Worm (Caenorhabditis elegans): Measurements from ENCODE around the gene srxa-11.

The srxa-11 gene

DNA sequence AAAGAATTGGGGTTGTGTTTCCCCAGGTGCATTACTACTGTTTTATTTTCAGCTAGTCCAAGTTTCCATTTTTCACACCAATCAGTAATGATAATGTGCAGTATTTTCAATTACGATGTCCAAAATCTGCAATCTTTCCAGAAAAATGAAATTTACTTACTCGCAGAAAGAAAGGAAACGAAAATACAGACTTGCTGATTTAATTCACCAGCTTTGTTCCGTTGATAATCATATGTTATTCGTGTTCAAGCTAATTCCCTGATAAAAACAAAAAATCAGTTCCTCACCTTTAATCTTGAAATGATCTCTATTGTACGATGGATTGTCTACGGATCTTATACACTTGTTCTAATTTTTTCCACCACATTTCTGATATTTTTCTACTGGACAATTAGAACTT lies at the start of gene srxa-11:
srxa-11 (plus strand) TSS at position 301 of the 400 bp plus-strand sequence.
- no peak for TF ChIP-seq unc-62 (GFP tag; optimal IDR thresholded peaks at IDR 0.05)

DNA sequence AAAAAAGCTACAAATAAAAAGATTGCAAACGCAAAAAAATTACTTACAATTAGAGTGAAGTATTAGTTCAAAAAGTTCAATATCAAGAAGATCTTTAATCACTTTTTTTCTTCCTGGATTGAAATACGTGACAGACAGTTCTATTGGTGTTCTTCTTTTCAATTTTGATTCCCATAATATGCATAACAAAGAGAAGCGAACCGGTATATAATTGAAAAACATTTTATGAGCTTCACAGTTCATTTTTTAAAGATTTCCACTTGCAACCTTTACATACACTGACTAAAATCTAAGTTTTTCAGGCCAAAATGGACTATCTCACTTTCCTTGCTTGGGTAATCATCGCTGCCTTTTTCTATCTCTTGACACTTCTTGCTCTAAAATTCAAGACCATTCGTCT lies 47.4 kb upstream of the srxa-11 start, which contains the start of gene T22G5.1:
T22G5.1 (plus strand) TSS at position 301 of the 400 bp plus-strand sequence.
- no peak for TF ChIP-seq unc-62 (GFP tag; optimal IDR thresholded peaks at IDR 0.05)

DNA sequence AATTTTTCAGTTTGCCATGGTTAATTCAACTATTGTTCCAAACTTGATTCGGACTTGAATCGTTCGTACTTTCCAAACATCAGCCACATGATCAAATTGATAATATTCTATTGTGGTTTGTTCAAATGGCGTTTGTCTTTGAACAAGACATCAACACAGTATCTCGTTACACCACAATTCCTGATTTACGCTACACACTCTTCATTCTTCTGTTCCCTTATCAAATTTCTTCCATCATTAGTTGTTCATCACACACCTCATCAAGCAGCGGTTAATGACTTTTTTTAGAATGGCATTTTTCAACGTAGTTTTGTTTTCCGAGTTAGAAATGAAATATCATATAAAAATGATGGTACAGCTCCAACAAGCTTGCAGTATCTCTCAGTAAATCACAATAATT lies 45.7 kb upstream of the srxa-11 start:
- TF ChIP-seq unc-62 (GFP tag; optimal IDR thresholded peaks at IDR 0.05), result no peak

DNA sequence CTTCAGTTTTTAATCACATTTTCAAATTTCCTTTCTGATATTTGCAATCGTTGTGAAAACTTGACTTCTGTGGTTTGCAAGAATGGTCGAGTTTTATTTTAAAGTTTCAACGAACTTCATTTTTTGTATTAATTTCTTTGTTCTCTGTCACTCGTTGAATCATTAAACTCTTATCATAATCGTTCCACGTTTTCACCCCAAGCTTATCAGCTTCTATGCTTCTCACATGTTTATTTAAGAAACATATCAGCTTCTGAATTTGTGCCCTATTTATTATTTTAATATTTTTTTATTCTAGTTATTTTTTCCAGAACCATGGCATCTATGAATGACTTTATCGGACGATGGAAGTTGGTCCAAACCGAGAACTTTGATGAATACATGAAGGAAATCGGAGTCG lies 44.7 kb upstream of the srxa-11 start, which contains the start of gene lbp-7:
lbp-7 (plus strand) TSS at position 312 of the 400 bp plus-strand sequence.
- TF ChIP-seq unc-62 (GFP tag; optimal IDR thresholded peaks at IDR 0.05), result no peak

DNA sequence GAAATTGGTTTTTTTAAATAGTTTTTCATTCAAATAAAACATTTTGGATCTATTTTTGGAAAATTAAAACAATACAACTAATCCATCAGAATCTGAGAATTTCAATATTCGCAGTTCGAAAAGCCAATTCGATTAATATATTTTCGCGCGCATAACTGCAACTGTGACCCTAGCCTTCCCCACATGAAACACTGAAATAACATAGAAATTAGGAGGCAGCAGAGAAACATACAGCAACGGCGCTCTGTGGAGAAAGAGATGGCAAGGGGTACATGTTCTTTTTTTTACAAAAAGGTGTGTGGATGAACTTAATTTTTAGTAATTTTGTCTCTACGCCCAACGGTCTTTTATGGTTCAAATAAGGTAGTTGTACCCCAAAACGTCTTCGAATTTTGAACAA lies 43.8 kb upstream of the srxa-11 start:
- no peak for TF ChIP-seq unc-62 (GFP tag; optimal IDR thresholded peaks at IDR 0.05)

DNA sequence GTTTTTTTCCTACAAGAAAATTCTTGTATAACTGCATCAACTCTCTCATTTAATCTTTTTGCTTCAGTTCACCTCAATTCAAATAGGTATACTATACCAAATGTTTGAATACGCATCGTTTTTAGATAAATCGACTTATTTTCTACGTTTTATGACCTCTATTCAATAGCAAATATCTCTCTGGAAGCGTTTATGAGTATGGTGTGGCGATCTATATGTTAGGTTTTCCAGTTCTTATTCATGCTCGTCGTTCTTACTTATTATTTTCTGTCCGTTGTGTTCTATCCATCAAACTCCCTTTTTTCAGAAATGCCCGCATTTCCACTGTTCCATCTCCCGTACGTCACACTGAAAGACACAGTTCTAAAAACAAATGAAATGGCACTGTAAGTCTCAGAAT lies 43.3 kb upstream of the srxa-11 start, which contains the start of gene T22G5.3:
T22G5.3 (plus strand) TSS at position 301 of the 400 bp plus-strand sequence.
- TF ChIP-seq unc-62 (GFP tag; optimal IDR thresholded peaks at IDR 0.05), result no peak

DNA sequence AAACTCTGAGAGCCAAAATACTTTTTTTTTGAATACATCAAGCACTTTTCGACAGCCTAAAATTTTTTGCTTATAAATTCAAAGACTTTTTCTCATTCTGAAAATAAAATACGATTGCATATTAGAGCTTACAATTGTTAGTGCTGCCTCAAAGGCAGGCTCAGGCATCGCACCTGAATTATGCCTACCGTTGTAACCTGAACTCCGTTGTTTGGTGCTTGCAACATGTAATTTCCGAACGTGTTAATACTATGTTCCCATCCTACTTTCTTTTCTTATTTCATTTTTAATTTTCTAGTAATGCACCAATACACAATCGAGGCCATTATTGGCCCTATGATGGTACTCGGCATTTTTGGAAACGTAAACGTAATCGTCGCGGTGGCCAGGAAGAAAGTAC lies 36.6 kb upstream of the srxa-11 start, which contains the start of gene srsx-19:
srsx-19 (plus strand) TSS at position 301 of the 400 bp plus-strand sequence.
- no peak for TF ChIP-seq unc-62 (GFP tag; optimal IDR thresholded peaks at IDR 0.05)

DNA sequence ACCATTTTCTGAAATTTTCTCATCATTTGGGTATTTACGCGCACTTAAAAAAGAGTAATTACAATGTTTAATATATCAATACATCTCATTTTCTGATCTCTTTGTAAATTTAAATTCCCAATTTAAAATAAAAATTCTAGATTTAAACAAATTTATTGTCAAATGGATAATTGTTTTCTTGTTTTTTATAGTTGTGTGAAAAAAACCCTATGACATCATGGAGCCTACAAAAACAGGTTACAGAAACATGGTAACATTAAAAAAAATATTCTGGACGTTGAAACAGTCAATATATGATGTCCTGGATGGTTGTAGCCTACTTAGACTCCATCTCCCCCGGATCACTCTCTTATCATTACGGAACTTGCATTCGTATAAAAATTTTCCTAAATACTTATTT lies 34.4 kb upstream of the srxa-11 start, which contains the start of gene spp-12:
spp-12 (plus strand) TSS at position 301 of the 400 bp plus-strand sequence.
- TF ChIP-seq unc-62 (GFP tag; optimal IDR thresholded peaks at IDR 0.05), result no peak

DNA sequence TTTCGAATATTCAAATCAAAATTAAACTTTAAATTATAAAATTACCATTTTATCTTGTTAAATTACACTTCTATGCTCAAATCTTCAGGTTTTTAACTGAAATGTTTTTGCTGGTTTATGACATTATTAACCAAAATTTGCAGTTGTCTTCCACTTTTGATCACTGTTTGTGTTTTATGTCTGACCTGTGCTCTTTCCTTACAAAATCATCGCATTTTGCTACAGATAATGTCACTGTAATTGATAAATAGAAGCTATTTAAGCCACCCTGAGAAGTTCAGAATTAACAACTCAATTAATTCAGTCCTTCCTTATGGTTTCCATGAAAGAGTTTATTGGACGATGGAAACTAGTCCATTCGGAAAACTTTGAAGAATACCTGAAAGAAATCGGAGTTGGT lies 33.5 kb upstream of the srxa-11 start, which contains the start of gene lbp-8:
lbp-8 (plus strand) TSS at position 301 of the 400 bp plus-strand sequence.
- no peak for TF ChIP-seq unc-62 (GFP tag; optimal IDR thresholded peaks at IDR 0.05)

DNA sequence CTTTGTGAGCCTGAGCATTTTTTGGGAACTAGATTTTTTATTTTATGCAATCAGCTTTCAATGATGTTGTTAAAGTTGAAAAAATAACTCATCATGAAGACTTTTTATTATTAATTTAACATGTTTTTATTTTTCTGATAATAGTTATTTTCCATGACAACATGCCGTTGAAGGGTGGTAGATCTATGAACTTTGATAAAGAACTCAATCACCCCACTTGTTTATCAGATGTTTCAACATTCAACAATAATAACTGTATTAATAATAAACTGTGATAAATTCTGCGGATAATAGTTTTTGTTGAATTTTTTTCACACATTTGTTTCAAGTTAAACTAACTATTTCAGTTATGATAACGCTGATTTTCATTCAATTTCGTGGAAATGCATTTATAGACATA lies 32.5 kb upstream of the srxa-11 start:
- TF ChIP-seq unc-62 (GFP tag; optimal IDR thresholded peaks at IDR 0.05), result no peak

DNA sequence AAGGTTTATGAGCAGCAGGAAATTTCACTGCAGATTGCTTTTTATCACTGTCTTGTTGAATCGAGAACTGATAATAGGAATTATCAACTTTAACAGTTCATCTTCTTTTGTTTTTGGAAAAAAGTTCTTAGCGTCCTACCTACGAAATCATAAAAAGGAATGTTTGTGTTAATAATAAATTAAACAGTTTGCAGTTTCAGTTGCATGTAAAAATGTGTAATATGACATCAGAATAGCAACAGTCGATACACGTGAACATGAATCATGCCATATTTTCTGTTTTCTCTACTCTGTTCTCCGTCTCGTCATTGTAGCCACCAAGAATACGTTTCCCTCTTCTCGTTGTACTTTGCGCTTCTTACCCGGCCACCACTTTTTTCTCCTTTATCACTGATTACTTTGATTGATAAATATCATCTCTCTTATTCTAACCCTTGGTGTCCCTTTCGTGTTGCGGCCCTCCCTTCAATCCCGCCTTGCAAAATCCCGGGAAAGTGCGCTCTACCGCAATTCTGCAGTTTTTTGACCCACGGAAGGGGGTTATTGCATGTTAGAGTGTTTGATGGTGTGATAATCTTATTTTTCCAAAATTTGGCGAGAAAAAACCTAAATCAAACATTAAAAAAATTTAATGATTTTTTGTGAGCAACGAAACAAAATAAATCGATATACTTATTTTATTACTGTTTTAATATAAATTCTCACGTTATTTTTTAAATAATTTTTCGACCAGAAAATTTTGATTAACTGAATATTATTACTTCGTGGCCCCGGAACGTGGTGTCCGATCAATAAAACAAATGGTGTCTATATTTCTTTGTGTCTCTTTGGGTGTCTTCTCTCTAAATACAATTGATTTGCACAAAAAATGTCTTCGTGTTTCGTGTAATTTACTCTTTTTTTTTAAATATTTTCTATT lies 31.2 kb upstream of the srxa-11 start, which contains the start of gene sptl-3:
sptl-3 (plus strand) TSS at position 869 of the 919 bp plus-strand sequence.
- TF ChIP-seq unc-62 (GFP tag; optimal IDR thresholded peaks at IDR 0.05), result no peak

DNA sequence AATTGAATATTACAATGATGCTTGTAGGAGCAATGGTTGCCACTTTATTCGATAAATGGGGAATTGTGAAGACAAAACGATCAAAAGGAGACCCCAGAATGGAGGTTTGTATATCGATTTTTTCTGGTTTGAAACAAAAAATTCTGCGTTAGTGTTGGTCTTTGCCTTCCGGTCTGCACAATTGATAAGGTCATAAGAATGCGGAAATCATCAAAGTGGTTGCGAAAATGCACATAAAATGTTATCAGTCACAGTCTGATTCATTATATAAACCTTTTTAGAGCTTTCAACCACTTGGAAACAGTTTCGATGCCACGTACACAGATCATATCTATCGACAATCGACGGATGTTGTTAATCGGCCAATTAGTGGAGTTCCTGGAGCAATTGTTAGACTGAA lies 30.4 kb upstream of the srxa-11 start:
- no peak for TF ChIP-seq unc-62 (GFP tag; optimal IDR thresholded peaks at IDR 0.05)

DNA sequence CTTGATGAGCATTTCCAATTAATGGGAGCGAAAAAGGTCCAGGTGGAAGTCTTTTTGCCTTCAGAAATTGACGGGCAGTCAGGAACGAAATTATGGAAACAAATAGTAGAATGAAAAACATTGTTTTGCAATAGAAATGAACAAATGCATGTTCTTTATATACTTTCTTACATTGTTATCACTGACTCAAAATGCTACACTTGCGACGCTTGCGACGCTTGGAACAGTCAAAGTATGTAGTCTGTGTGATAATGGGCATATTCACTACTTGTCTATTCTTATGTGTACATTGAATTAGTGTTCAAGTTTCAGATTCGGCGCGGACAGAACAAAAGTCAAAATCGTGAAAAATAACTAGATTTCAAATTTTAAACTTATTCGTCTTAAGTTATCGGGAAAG lies 25.6 kb upstream of the srxa-11 start, which contains the start of gene cyp-35C1:
cyp-35C1 (minus strand) TSS at position 132 of the 400 bp plus-strand sequence.
- TF ChIP-seq unc-62 (GFP tag; optimal IDR thresholded peaks at IDR 0.05), result no peak

DNA sequence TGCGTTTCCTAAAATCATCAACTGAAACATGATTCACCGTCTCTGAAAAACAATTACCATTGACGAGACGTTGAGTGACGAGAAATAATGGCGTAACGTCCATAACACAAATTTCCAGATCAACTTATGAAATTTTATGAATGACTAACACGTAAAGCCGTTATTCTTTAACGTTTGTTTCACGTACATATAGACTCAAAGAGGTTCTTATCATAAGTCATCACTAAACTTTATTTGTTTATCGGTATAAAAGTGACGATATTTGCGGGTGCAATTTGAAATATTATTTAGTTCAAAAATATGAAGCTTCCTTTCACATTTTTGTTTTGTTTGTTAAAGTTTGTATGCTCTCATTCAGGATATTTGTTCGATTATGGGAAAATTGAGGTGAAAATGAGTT lies 24.7 kb upstream of the srxa-11 start, which contains the start of gene oac-3:
oac-3 (plus strand) TSS at position 301 of the 400 bp plus-strand sequence.
- TF ChIP-seq unc-62 (GFP tag; optimal IDR thresholded peaks at IDR 0.05), result no peak

DNA sequence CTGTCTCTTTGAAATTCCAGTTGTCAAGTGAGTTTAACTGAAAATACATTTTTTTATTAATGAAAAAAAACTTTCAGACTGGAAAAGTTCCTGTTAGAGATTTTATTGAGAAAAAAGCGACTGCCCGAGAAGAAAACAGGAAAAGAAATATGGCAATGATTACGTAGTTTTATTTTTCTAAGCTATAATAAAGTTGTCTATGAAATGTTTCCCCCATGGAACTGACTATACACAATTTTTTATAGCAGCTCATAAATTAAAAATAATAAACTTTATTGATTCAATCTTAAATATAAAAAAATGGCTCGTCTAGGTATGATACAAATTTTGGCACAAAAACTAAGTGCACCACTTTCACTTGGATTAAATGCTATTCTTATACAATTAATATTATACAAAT lies 21.5 kb upstream of the srxa-11 start, which contains the start of gene C06B3.1:
C06B3.1 (plus strand) TSS at position 301 of the 400 bp plus-strand sequence.
- no peak for TF ChIP-seq unc-62 (GFP tag; optimal IDR thresholded peaks at IDR 0.05)

DNA sequence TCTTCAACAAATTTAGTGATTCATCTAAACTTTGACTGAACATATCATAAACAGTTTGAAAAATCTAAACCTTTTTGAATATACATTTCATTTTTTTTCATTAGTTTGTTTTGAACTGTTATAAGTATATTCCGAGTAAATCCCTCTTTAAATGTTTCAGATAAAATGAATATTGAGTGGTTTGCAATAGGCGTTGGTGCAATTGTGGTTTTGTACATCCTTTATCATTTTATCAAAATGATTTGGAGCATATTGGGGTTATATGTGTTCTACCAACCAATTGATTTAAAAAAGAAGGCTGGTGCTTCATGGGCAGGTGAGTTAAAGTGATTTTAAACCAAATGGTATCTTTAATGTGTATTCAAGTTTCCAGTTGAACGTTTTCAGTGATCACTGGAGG lies 19.5 kb upstream of the srxa-11 start, which contains the start of gene stdh-3:
stdh-3 (plus strand) TSS at position 166 of the 400 bp plus-strand sequence.
- TF ChIP-seq unc-62 (GFP tag; optimal IDR thresholded peaks at IDR 0.05), result no peak
